Worm (Caenorhabditis elegans): ENCODE measurements around the gene T24C4.2.

- TF ChIP-seq nhr-6 (tag; optimal IDR thresholded peaks at IDR 0.05) (no peak), ztf-11 (tag; optimal IDR thresholded peaks at IDR 0.05) (no peak), elt-3 (tag; optimal IDR thresholded peaks at IDR 0.05) (no peak), mab-5 (tag; optimal IDR thresholded peaks at IDR 0.05) (no peak)
Measured at ce11 chrIII:856260-856659, 13.5 kb downstream of the T24C4.2 start, which contains the start of gene K02F3.12.

All from whole organism, L2 larva.